Worm (Caenorhabditis elegans) whole organism, L3 larva: ENCODE measurements around the gene F32D8.1.

Experiments used
- R02D3.7 ChIP-seq: fragments of 150-350 bp; optimal IDR thresholded peaks from 2 replicates; lab custom pipeline; 2014; ENCODE audit warnings: missing biosample characterization, missing genetic modification characterization
- ZK546.5 ChIP-seq: sonication (generic microtip); optimal IDR thresholded peaks from 2 replicates; lab custom pipeline; 2017; ENCODE audit warnings: missing biosample characterization, missing genetic modification characterization
- aly-2 ChIP-seq: fragments of 150-350 bp; optimal IDR thresholded peaks from 2 replicates; lab custom pipeline; 2014; ENCODE audit warnings: missing biosample characterization, missing genetic modification characterization
- ama-1 ChIP-seq: fragments of 150-350 bp; optimal IDR thresholded peaks from 2 replicates; lab custom pipeline; 2018
- ceh-16 ChIP-seq: sonication (generic microtip); optimal IDR thresholded peaks from 2 replicates; lab custom pipeline; 2017; ENCODE audit warnings: missing biosample characterization, missing genetic modification characterization
- ceh-28 ChIP-seq: fragments of 150-350 bp; optimal IDR thresholded peaks from 2 replicates; lab custom pipeline; 2014; ENCODE audit warnings: missing biosample characterization, missing genetic modification reagents, missing genetic modification characterization
- ceh-82 ChIP-seq: fragments of 150-350 bp; optimal IDR thresholded peaks from 2 replicates; lab custom pipeline; 2014; ENCODE audit warnings: missing biosample characterization, missing genetic modification characterization
- ceh-9 ChIP-seq: sonication (generic microtip); optimal IDR thresholded peaks from 2 replicates; lab custom pipeline; 2018; ENCODE audit warnings: missing biosample characterization, missing genetic modification characterization
- daf-12 ChIP-seq: fragments of 150-350 bp; optimal IDR thresholded peaks from 2 replicates; lab custom pipeline; 2014; ENCODE audit warnings: missing biosample characterization, missing genetic modification reagents, missing genetic modification characterization
- egl-27 ChIP-seq: sonication (generic microtip); optimal IDR thresholded peaks from 4 replicates; lab custom pipeline; 2017; ENCODE audit warnings: missing biosample characterization, missing genetic modification reagents, missing genetic modification characterization
- egl-5 ChIP-seq: fragments of 150-350 bp; optimal IDR thresholded peaks from 2 replicates; lab custom pipeline; 2017; ENCODE audit warnings: missing biosample characterization, missing genetic modification reagents, missing genetic modification characterization, inconsistent platforms
- elt-1 ChIP-seq: fragments of 150-350 bp; optimal IDR thresholded peaks from 2 replicates; lab custom pipeline; 2014; ENCODE audit warnings: missing biosample characterization, missing genetic modification characterization
- elt-2 ChIP-seq: sonication (generic microtip); optimal IDR thresholded peaks from 2 replicates; lab custom pipeline; 2016; ENCODE audit warnings: missing genetic modification reagents, mild to moderate bottlenecking, missing genetic modification characterization, missing compliant biosample characterization
- elt-3 ChIP-seq, 3 experiments: fragments of 150-350 bp in 1 of 3; sonication (generic microtip) in 2 of 3; optimal IDR thresholded peaks; 2 replicates in 2 of 3; 4 replicates in 1 of 3; lab custom pipeline; 2014 to 2017; ENCODE audit warnings: missing biosample characterization in 3 of 3, missing genetic modification characterization in 3 of 3
- eor-1 ChIP-seq, 2 experiments: fragments of 150-350 bp; optimal IDR thresholded peaks; 2 replicates each; lab custom pipeline; 2014 to 2018; ENCODE audit warnings: missing biosample characterization in 2 of 2, missing genetic modification characterization in 2 of 2
- fkh-10 ChIP-seq: sonication (generic microtip); optimal IDR thresholded peaks from 2 replicates; lab custom pipeline; 2017; ENCODE audit warnings: missing biosample characterization, missing genetic modification reagents, missing genetic modification characterization
- fkh-2 ChIP-seq: fragments of 150-350 bp; optimal IDR thresholded peaks from 2 replicates; lab custom pipeline; 2014; ENCODE audit warnings: missing biosample characterization, missing genetic modification reagents, missing genetic modification characterization
- fos-1 ChIP-seq: fragments of 150-350 bp; optimal IDR thresholded peaks from 2 replicates; lab custom pipeline; 2014; ENCODE audit warnings: missing biosample characterization, missing genetic modification characterization
- hmg-11 ChIP-seq: sonication (generic microtip); optimal IDR thresholded peaks from 2 replicates; lab custom pipeline; 2016; ENCODE audit warnings: missing genetic modification characterization, missing compliant biosample characterization
- jun-1 ChIP-seq: fragments of 150-350 bp; optimal IDR thresholded peaks from 2 replicates; lab custom pipeline; 2014; ENCODE audit warnings: missing biosample characterization, missing genetic modification reagents, missing genetic modification characterization
- lin-15B ChIP-seq: fragments of 150-350 bp; optimal IDR thresholded peaks from 2 replicates; lab custom pipeline; 2014; ENCODE audit warnings: missing biosample characterization, missing genetic modification characterization
- lin-39 ChIP-seq: fragments of 150-350 bp; optimal IDR thresholded peaks from 2 replicates; lab custom pipeline; 2018; ENCODE audit warnings: missing biosample characterization, missing genetic modification reagents, missing genetic modification characterization
- lsy-12 ChIP-seq: sonication (generic microtip); optimal IDR thresholded peaks from 2 replicates; lab custom pipeline; 2016; ENCODE audit warnings: mild to moderate bottlenecking, missing genetic modification characterization, missing compliant biosample characterization
- mdl-1 ChIP-seq: fragments of 150-350 bp; optimal IDR thresholded peaks from 2 replicates; lab custom pipeline; 2014; ENCODE audit warnings: missing biosample characterization, missing genetic modification characterization
- mml-1 ChIP-seq: fragments of 150-350 bp; sonication (generic microtip); optimal IDR thresholded peaks from 3 replicates; lab custom pipeline; 2014; ENCODE audit warnings: missing biosample characterization, missing genetic modification characterization
- nfya-1 ChIP-seq: sonication (generic microtip); optimal IDR thresholded peaks from 2 replicates; lab custom pipeline; 2017; ENCODE audit warnings: missing genetic modification characterization, mild to moderate bottlenecking, missing compliant biosample characterization, antibody characterized with exemption, moderate library complexity; ENCODE audit not compliant: insufficient read depth
- nhr-11 ChIP-seq: fragments of 150-350 bp; optimal IDR thresholded peaks from 2 replicates; lab custom pipeline; 2014; ENCODE audit warnings: missing biosample characterization, missing genetic modification characterization
- nhr-12 ChIP-seq: fragments of 150-350 bp; optimal IDR thresholded peaks from 2 replicates; lab custom pipeline; 2014; ENCODE audit warnings: missing biosample characterization, missing genetic modification characterization
- nhr-23 ChIP-seq: fragments of 150-350 bp; optimal IDR thresholded peaks from 2 replicates; lab custom pipeline; 2014; ENCODE audit warnings: missing biosample characterization, missing genetic modification reagents, missing genetic modification characterization
- nhr-237 ChIP-seq: fragments of 150-350 bp; optimal IDR thresholded peaks from 2 replicates; lab custom pipeline; 2014; ENCODE audit warnings: missing biosample characterization, missing genetic modification characterization
- nhr-25 ChIP-seq: sonication (generic microtip); optimal IDR thresholded peaks from 2 replicates; lab custom pipeline; 2017; ENCODE audit warnings: missing biosample characterization, missing genetic modification characterization
- nhr-28 ChIP-seq: fragments of 150-350 bp; optimal IDR thresholded peaks from 2 replicates; lab custom pipeline; 2014; ENCODE audit warnings: missing biosample characterization, missing genetic modification characterization
- nhr-43 ChIP-seq: sonication (generic microtip); optimal IDR thresholded peaks from 2 replicates; lab custom pipeline; 2016; ENCODE audit warnings: mild to moderate bottlenecking, missing genetic modification characterization, missing compliant biosample characterization; ENCODE audit not compliant: poor library complexity, severe bottlenecking
- nhr-67 ChIP-seq: fragments of 150-350 bp; optimal IDR thresholded peaks from 2 replicates; lab custom pipeline; 2014; ENCODE audit warnings: missing biosample characterization, missing genetic modification characterization
- nhr-76 ChIP-seq: fragments of 150-350 bp; sonication (generic microtip); optimal IDR thresholded peaks from 5 replicates; lab custom pipeline; 2014; ENCODE audit warnings: missing biosample characterization, missing genetic modification characterization
- nhr-77 ChIP-seq: fragments of 150-350 bp; optimal IDR thresholded peaks from 2 replicates; lab custom pipeline; 2014; ENCODE audit warnings: missing biosample characterization, missing genetic modification characterization
- pha-4 ChIP-seq: fragments of 150-350 bp; optimal IDR thresholded peaks from 2 replicates; lab custom pipeline; 2014; ENCODE audit warnings: missing biosample characterization, missing genetic modification reagents, missing genetic modification characterization
- pqm-1 ChIP-seq: fragments of 150-350 bp; optimal IDR thresholded peaks from 2 replicates; lab custom pipeline; 2017; ENCODE audit warnings: missing biosample characterization, missing genetic modification characterization, inconsistent platforms
- sea-2 ChIP-seq: fragments of 150-350 bp; sonication (generic microtip); optimal IDR thresholded peaks from 4 replicates; lab custom pipeline; 2014; ENCODE audit warnings: missing biosample characterization, missing genetic modification reagents, missing genetic modification characterization
- skn-1 ChIP-seq: fragments of 150-350 bp; optimal IDR thresholded peaks from 2 replicates; lab custom pipeline; 2014; ENCODE audit warnings: missing biosample characterization, missing genetic modification characterization
- snpc-4 ChIP-seq: fragments of 150-350 bp; optimal IDR thresholded peaks from 2 replicates; lab custom pipeline; 2014; ENCODE audit warnings: missing biosample characterization, missing genetic modification characterization
- tbx-2 ChIP-seq: sonication (generic microtip); optimal IDR thresholded peaks from 2 replicates; lab custom pipeline; 2016; ENCODE audit warnings: mild to moderate bottlenecking, missing genetic modification characterization, missing compliant biosample characterization
- unc-39 ChIP-seq: sonication (generic microtip); optimal IDR thresholded peaks from 4 replicates; lab custom pipeline; 2017; ENCODE audit warnings: missing biosample characterization, missing genetic modification characterization
- unc-62 ChIP-seq: fragments of 150-350 bp; sonication (generic microtip); optimal IDR thresholded peaks from 4 replicates; lab custom pipeline; 2014; ENCODE audit warnings: missing biosample characterization, missing genetic modification reagents, missing genetic modification characterization
- zag-1 ChIP-seq: fragments of 150-350 bp; optimal IDR thresholded peaks from 2 replicates; lab custom pipeline; 2014; ENCODE audit warnings: missing biosample characterization, missing genetic modification characterization
- ztf-11 ChIP-seq: fragments of 150-350 bp; optimal IDR thresholded peaks from 2 replicates; lab custom pipeline; 2014; ENCODE audit warnings: missing biosample characterization, missing genetic modification characterization
- ztf-4 ChIP-seq: fragments of 150-350 bp; optimal IDR thresholded peaks from 2 replicates; lab custom pipeline; 2014; ENCODE audit warnings: missing biosample characterization, missing genetic modification characterization

Gene F32D8.1

ce11 chrV:10894601-10895000 lies 14.0 kb downstream of the F32D8.1 start, which contains the start of the genes F32D8.14 and F32D8.5:
Gene F32D8.14 (minus strand): TSS chrV:10894788.
Gene F32D8.5 (plus strand): TSS chrV:10894800.
- TF ChIP-seq tbx-2 (tag; lab: Kevin White, UChicago) (no peak), sea-2 (no peak), ceh-9 (tag; lab: Kevin White, UChicago) (no peak), unc-39 (tag; lab: Kevin White, UChicago) (no peak), R02D3.7 (peak; percentile 41), skn-1 (tag; lab: Kevin White, UChicago) (peak; percentile 50), ztf-11 (tag; lab: Kevin White, UChicago) (no peak), ceh-28 (tag; lab: Kevin White, UChicago) (peak; percentile 51), mdl-1 (tag; lab: Kevin White, UChicago) (no peak), ZK546.5 (tag; lab: Kevin White, UChicago) (peak; percentile 42), lin-15B (tag; lab: Kevin White, UChicago) (peak; percentile 92), lin-39 (tag; lab: Kevin White, UChicago) (peak; percentile 90), elt-3 (tag; optimal IDR thresholded peaks at IDR 0.05; lab: Kevin White, UChicago) (no peak), aly-2 (tag; lab: Kevin White, UChicago) (no peak), unc-62 (GFP tag; lab: Kevin White, UChicago) (no peak), fkh-2 (no peak), nhr-28 (tag; lab: Kevin White, UChicago) (no peak), nhr-23 (peak; percentile 91), ceh-82 (tag; lab: Kevin White, UChicago) (peak; percentile 5), nhr-76 (tag; lab: Kevin White, UChicago) (no peak), hmg-11 (tag; lab: Kevin White, UChicago) (peak; percentile 53), elt-1 (tag; lab: Kevin White, UChicago) (peak; percentile 65), nhr-77 (no peak), pqm-1 (tag; lab: Kevin White, UChicago) (peak; percentile 40), lsy-12 (peak; percentile 50), ama-1 (lab: Kevin White, UChicago) (peak; percentile 19), fkh-10 (no peak), eor-1 (tag; optimal IDR thresholded peaks at IDR 0.05; lab: Kevin White, UChicago) (no peak), egl-27 (tag; lab: Kevin White, UChicago) (no peak), nhr-11 (tag; lab: Kevin White, UChicago) (no peak), nhr-25 (tag; lab: Kevin White, UChicago) (peak; percentile 88), snpc-4 (tag; lab: Kevin White, UChicago) (peak; percentile 88), ceh-16 (tag; lab: Kevin White, UChicago) (no peak), nhr-237 (tag; lab: Kevin White, UChicago) (no peak), elt-2 (peak; percentile 42), fos-1 (tag; lab: Kevin White, UChicago) (no peak), ztf-4 (tag; lab: Kevin White, UChicago) (peak; percentile 53), nhr-67 (no peak), nhr-43 (tag; lab: Kevin White, UChicago) (peak; percentile 93), nfya-1 (tag; lab: Kevin White, UChicago) (peak; percentile 81), mml-1 (no peak), zag-1 (tag; lab: Kevin White, UChicago) (no peak), pha-4 (tag; lab: Kevin White, UChicago) (peak; percentile 81), nhr-12 (tag; lab: Kevin White, UChicago) (no peak), jun-1 (no peak), egl-5 (tag; lab: Kevin White, UChicago) (peak; percentile 79), daf-12 (no peak)
